Worm (Caenorhabditis elegans) whole organism, L4 larva: ENCODE measurements around the gene rsef-1.

Experiments used
- D1046.2 ChIP-seq: fragments of 200-800 bp; sonication (Bioruptor generic); IDR thresholded peaks from 2 replicates; pipeline ENCODE4 v1.3.6; 2022; ENCODE audit warnings: missing genetic modification characterization, missing compliant biosample characterization
- F10B5.3 ChIP-seq: sonication (generic microtip); optimal IDR thresholded peaks from 2 replicates; lab custom pipeline; 2016; ENCODE audit warnings: mild to moderate bottlenecking, missing genetic modification characterization, missing compliant biosample characterization
- F26F4.8 ChIP-seq: fragments of 200-800 bp; sonication (Bioruptor generic); conservative IDR thresholded peaks from 2 replicates; pipeline ENCODE4 v1.3.6; 2022; ENCODE audit warnings: missing genetic modification characterization, missing compliant biosample characterization
- F44E2.7 ChIP-seq: fragments of 200-800 bp; sonication (Bioruptor generic); IDR thresholded peaks from 2 replicates; pipeline ENCODE4 v2.1.2; 2022; ENCODE audit warnings: missing genetic modification characterization, missing compliant biosample characterization
- F49E8.2 ChIP-seq: sonication (generic microtip); optimal IDR thresholded peaks from 2 replicates; lab custom pipeline; 2016; ENCODE audit warnings: missing compliant biosample characterization, mild to moderate bottlenecking, missing genetic modification characterization, borderline replicate concordance
- R02D3.7 ChIP-seq: fragments of 150-350 bp; sonication (generic microtip); optimal IDR thresholded peaks from 3 replicates; lab custom pipeline; 2014; ENCODE audit warnings: missing biosample characterization, missing genetic modification characterization
- ZK337.2 ChIP-seq: fragments of 200-800 bp; sonication (Bioruptor generic); IDR thresholded peaks from 2 replicates; pipeline ENCODE4 v1.3.6; 2022; ENCODE audit warnings: missing genetic modification reagents, missing genetic modification characterization, missing compliant biosample characterization
- ZK546.5 ChIP-seq, 2 experiments: sonication (generic microtip); optimal IDR thresholded peaks; 2 replicates each; lab custom pipeline; 2017; ENCODE audit warnings: missing biosample characterization in 2 of 2, missing genetic modification characterization in 2 of 2
- aly-2 ChIP-seq: sonication (generic microtip); optimal IDR thresholded peaks from 2 replicates; lab custom pipeline; 2018; ENCODE audit warnings: missing biosample characterization, missing genetic modification characterization
- arid-1 ChIP-seq: fragments of 200-800 bp; sonication (Bioruptor generic); conservative IDR thresholded peaks from 2 replicates; pipeline ENCODE4 v1.3.6; 2022; ENCODE audit warnings: missing genetic modification reagents, missing genetic modification characterization, missing compliant biosample characterization
- ceh-20 ChIP-seq: fragments of 200-800 bp; sonication (Bioruptor generic); IDR thresholded peaks from 2 replicates; pipeline ENCODE4 v1.3.6; 2022; ENCODE audit warnings: missing genetic modification reagents, missing genetic modification characterization, missing compliant biosample characterization
- ceh-28 ChIP-seq: fragments of 150-350 bp; optimal IDR thresholded peaks from 2 replicates; lab custom pipeline; 2014; ENCODE audit warnings: missing biosample characterization, missing genetic modification reagents, missing genetic modification characterization
- ceh-44 ChIP-seq: fragments of 200-800 bp; sonication (Bioruptor generic); IDR thresholded peaks from 2 replicates; pipeline ENCODE4 v1.3.6; 2022; ENCODE audit warnings: missing genetic modification reagents, missing genetic modification characterization, missing compliant biosample characterization
- ceh-82 ChIP-seq: sonication (generic microtip); optimal IDR thresholded peaks from 2 replicates; lab custom pipeline; 2017; ENCODE audit warnings: missing biosample characterization, missing genetic modification characterization
- ctbp-1 ChIP-seq: fragments of 200-800 bp; sonication (Bioruptor generic); IDR thresholded peaks from 2 replicates; pipeline ENCODE4 v1.3.6; 2022; ENCODE audit warnings: missing genetic modification reagents, missing genetic modification characterization, missing compliant biosample characterization
- dmd-6 ChIP-seq: fragments of 200-800 bp; sonication (Bioruptor generic); IDR thresholded peaks from 2 replicates; pipeline ENCODE4 v1.3.6; 2022; ENCODE audit warnings: missing genetic modification reagents, missing genetic modification characterization, missing compliant biosample characterization
- dpl-1 ChIP-seq: fragments of 150-350 bp; optimal IDR thresholded peaks from 2 replicates; lab custom pipeline; 2014; ENCODE audit warnings: missing biosample characterization, missing genetic modification reagents, missing genetic modification characterization
- egl-27 ChIP-seq: sonication (generic microtip); optimal IDR thresholded peaks from 3 replicates; lab custom pipeline; 2017; ENCODE audit warnings: missing biosample characterization, missing genetic modification reagents, missing genetic modification characterization
- fos-1 ChIP-seq: fragments of 150-350 bp; optimal IDR thresholded peaks from 2 replicates; lab custom pipeline; 2014; ENCODE audit warnings: missing biosample characterization, missing genetic modification characterization
- hif-1 ChIP-seq, 2 experiments: sonication (generic microtip); optimal IDR thresholded peaks; 2 replicates each; lab custom pipeline; 2016 to 2017; ENCODE audit warnings: missing compliant biosample characterization in 2 of 2, missing genetic modification characterization in 2 of 2, missing genetic modification reagents in 2 of 2, missing genotype in 2 of 2, mild to moderate bottlenecking in 1 of 2
- hlh-30 ChIP-seq: sonication (generic microtip); optimal IDR thresholded peaks from 2 replicates; lab custom pipeline; 2017; ENCODE audit warnings: antibody characterized with exemption, mild to moderate bottlenecking, missing genetic modification characterization, missing compliant biosample characterization; ENCODE audit not compliant: insufficient read depth
- hmg-1.1 ChIP-seq: fragments of 200-800 bp; sonication (Bioruptor generic); IDR thresholded peaks from 2 replicates; pipeline ENCODE4 v1.3.6; 2022; ENCODE audit warnings: missing genetic modification reagents, missing genetic modification characterization, missing compliant biosample characterization
- jun-1 ChIP-seq: fragments of 150-350 bp; optimal IDR thresholded peaks from 2 replicates; lab custom pipeline; 2014; ENCODE audit warnings: missing biosample characterization, missing genetic modification reagents, missing genetic modification characterization
- lin-13 ChIP-seq: fragments of 150-350 bp; optimal IDR thresholded peaks from 2 replicates; lab custom pipeline; 2014; ENCODE audit warnings: missing biosample characterization, missing genetic modification reagents, missing genetic modification characterization
- lin-15B ChIP-seq: fragments of 150-350 bp; sonication (generic microtip); optimal IDR thresholded peaks from 3 replicates; lab custom pipeline; 2014; ENCODE audit warnings: missing biosample characterization, missing genetic modification characterization
- lin-29 ChIP-seq: fragments of 200-800 bp; sonication (Bioruptor generic); IDR thresholded peaks from 2 replicates; pipeline ENCODE4 v1.3.6; 2022; ENCODE audit warnings: missing genetic modification reagents, missing genetic modification characterization, missing compliant biosample characterization
- lin-38 ChIP-seq: fragments of 200-800 bp; sonication (Bioruptor generic); IDR thresholded peaks from 2 replicates; pipeline ENCODE4 v1.3.6; 2022; ENCODE audit warnings: missing genetic modification reagents, missing genetic modification characterization, missing compliant biosample characterization
- lin-39 ChIP-seq: fragments of 150-350 bp; optimal IDR thresholded peaks from 2 replicates; lab custom pipeline; 2014; ENCODE audit warnings: missing biosample characterization, missing genetic modification reagents, missing genetic modification characterization
- madf-5 ChIP-seq, 2 experiments: fragments of 200-800 bp; sonication (Bioruptor generic); IDR thresholded peaks; 2 replicates each; pipeline ENCODE4 v1.3.6; 2022; ENCODE audit warnings: missing compliant biosample characterization in 2 of 2, missing genetic modification characterization in 2 of 2
- mep-1 ChIP-seq: fragments of 150-350 bp; sonication (generic microtip); optimal IDR thresholded peaks from 3 replicates; lab custom pipeline; 2014; ENCODE audit warnings: missing biosample characterization, missing genetic modification characterization
- mxl-3 ChIP-seq: fragments of 200-800 bp; sonication (Bioruptor generic); optimal IDR thresholded peaks from 2 replicates; lab custom pipeline; 2018; ENCODE audit warnings: mild to moderate bottlenecking, missing genetic modification characterization, missing compliant biosample characterization
- nhr-10 ChIP-seq: fragments of 150-350 bp; optimal IDR thresholded peaks from 2 replicates; lab custom pipeline; 2014; ENCODE audit warnings: missing biosample characterization, missing genetic modification characterization
- nhr-102 ChIP-seq: sonication (generic microtip); optimal IDR thresholded peaks from 2 replicates; lab custom pipeline; 2016; ENCODE audit warnings: mild to moderate bottlenecking, missing genetic modification characterization, moderate library complexity, missing compliant biosample characterization
- nhr-111 ChIP-seq: fragments of 200-800 bp; sonication (Bioruptor generic); optimal IDR thresholded peaks from 2 replicates; lab custom pipeline; 2018; ENCODE audit warnings: mild to moderate bottlenecking, missing genetic modification characterization, missing compliant biosample characterization
- nhr-237 ChIP-seq: sonication (generic microtip); optimal IDR thresholded peaks from 2 replicates; lab custom pipeline; 2017; ENCODE audit warnings: missing biosample characterization, missing genetic modification characterization
- nhr-28 ChIP-seq: fragments of 150-350 bp; optimal IDR thresholded peaks from 2 replicates; lab custom pipeline; 2014; ENCODE audit warnings: missing biosample characterization, missing genetic modification characterization
- nhr-41 ChIP-seq: fragments of 200-800 bp; sonication (Bioruptor generic); IDR thresholded peaks from 2 replicates; pipeline ENCODE4 v1.3.6; 2022; ENCODE audit warnings: missing genetic modification reagents, missing genetic modification characterization, missing compliant biosample characterization
- nhr-48 ChIP-seq: sonication (generic microtip); optimal IDR thresholded peaks from 2 replicates; lab custom pipeline; 2016; ENCODE audit warnings: mild to moderate bottlenecking, missing genetic modification characterization, missing compliant biosample characterization
- nhr-76 ChIP-seq: fragments of 150-350 bp; optimal IDR thresholded peaks from 2 replicates; lab custom pipeline; 2014; ENCODE audit warnings: missing biosample characterization, missing genetic modification characterization
- pqm-1 ChIP-seq: sonication (generic microtip); optimal IDR thresholded peaks from 2 replicates; lab custom pipeline; 2017; ENCODE audit warnings: missing biosample characterization, missing genetic modification characterization
- saeg-2 ChIP-seq: fragments of 200-800 bp; sonication (Bioruptor generic); IDR thresholded peaks from 2 replicates; pipeline ENCODE4 v1.3.6; 2022; ENCODE audit warnings: missing genetic modification reagents, missing genetic modification characterization, missing compliant biosample characterization
- skn-1 ChIP-seq: fragments of 150-350 bp; optimal IDR thresholded peaks from 2 replicates; lab custom pipeline; 2014; ENCODE audit warnings: missing biosample characterization, missing genetic modification characterization
- snpc-1.2 ChIP-seq: fragments of 200-800 bp; sonication (Bioruptor generic); IDR thresholded peaks from 2 replicates; pipeline ENCODE4 v1.3.6; 2022; ENCODE audit warnings: missing genetic modification reagents, missing genetic modification characterization, missing compliant biosample characterization
- spr-1 ChIP-seq: sonication (generic microtip); optimal IDR thresholded peaks from 2 replicates; lab custom pipeline; 2016; ENCODE audit warnings: mild to moderate bottlenecking, missing genetic modification characterization, missing compliant biosample characterization
- spr-3 ChIP-seq: fragments of 200-800 bp; sonication (Bioruptor generic); optimal IDR thresholded peaks from 2 replicates; lab custom pipeline; 2018; ENCODE audit warnings: mild to moderate bottlenecking, missing genetic modification characterization, missing compliant biosample characterization
- unc-39 ChIP-seq: sonication (generic microtip); optimal IDR thresholded peaks from 2 replicates; lab custom pipeline; 2017; ENCODE audit warnings: missing biosample characterization, missing genetic modification characterization
- vab-7 ChIP-seq: fragments of 200-800 bp; sonication (Bioruptor generic); IDR thresholded peaks from 2 replicates; pipeline ENCODE4 v1.3.6; 2022; ENCODE audit warnings: missing genetic modification reagents, missing genetic modification characterization, missing compliant biosample characterization
- zag-1 ChIP-seq: fragments of 150-350 bp; optimal IDR thresholded peaks from 2 replicates; lab custom pipeline; 2014; ENCODE audit warnings: missing biosample characterization, missing genetic modification characterization
- zfp-3 ChIP-seq: fragments of 200-800 bp; sonication (Bioruptor generic); conservative IDR thresholded peaks from 2 replicates; pipeline ENCODE4 v1.3.6; 2022; ENCODE audit warnings: missing genetic modification reagents, missing genetic modification characterization, missing compliant biosample characterization
- zip-11 ChIP-seq: fragments of 200-800 bp; sonication (Bioruptor generic); IDR thresholded peaks from 2 replicates; pipeline ENCODE4 v1.3.6; 2022; ENCODE audit warnings: missing genetic modification characterization, missing compliant biosample characterization
- zip-2 ChIP-seq: fragments of 150-350 bp; optimal IDR thresholded peaks from 2 replicates; lab custom pipeline; 2014; ENCODE audit warnings: missing biosample characterization, missing genetic modification characterization
- ztf-11 ChIP-seq: fragments of 150-350 bp; optimal IDR thresholded peaks from 2 replicates; lab custom pipeline; 2014; ENCODE audit warnings: missing biosample characterization, missing genetic modification characterization
- ztf-7 ChIP-seq: fragments of 150-350 bp; optimal IDR thresholded peaks from 2 replicates; lab custom pipeline; 2014; ENCODE audit warnings: missing biosample characterization, missing genetic modification characterization

The rsef-1 gene

ce11 chrX:3035972-3036379 is 23.2 kb downstream of the rsef-1 start (continued):
- TF ChIP-seq ctbp-1 (GFP tag; lab: Robert Waterston, UW) (peak; percentile 98), nhr-111 (GFP tag; lab: Kevin White, UChicago) (peak; percentile 94), ceh-82 (tag; lab: Kevin White, UChicago) (no peak), aly-2 (tag; lab: Kevin White, UChicago) (no peak), spr-3 (GFP tag; lab: Kevin White, UChicago) (peak; percentile 93), pqm-1 (no peak), F26F4.8 (peak; percentile 97), lin-29 (GFP tag; lab: Robert Waterston, UW) (peak; percentile 93), ZK337.2 (GFP tag; lab: Robert Waterston, UW) (peak; percentile 95), nhr-28 (tag; lab: Kevin White, UChicago) (peak; percentile 63), F49E8.2 (peak; percentile 85), vab-7 (GFP tag; lab: Robert Waterston, UW) (peak; percentile 99), nhr-41 (peak; percentile 99), lin-15B (tag; lab: Kevin White, UChicago) (no peak), F10B5.3 (peak; percentile 90), nhr-76 (tag; lab: Kevin White, UChicago) (no peak), lin-38 (peak; percentile 89), ztf-7 (peak; percentile 90), nhr-237 (tag; lab: Kevin White, UChicago) (peak; percentile 1), dmd-6 (peak; percentile 92), fos-1 (tag; lab: Kevin White, UChicago) (no peak), zfp-3 (GFP tag; lab: Robert Waterston, UW) (peak; percentile 95), D1046.2 (peak; percentile 96), ceh-20 (GFP tag; lab: Robert Waterston, UW) (peak; percentile 96), egl-27 (peak; percentile 81), zip-2 (tag; lab: Kevin White, UChicago) (peak; percentile 87), madf-5 (GFP tag; IDR thresholded peaks at IDR 0.05; lab: Robert Waterston, UW) (peak; percentile 96 to 98), mxl-3 (GFP tag; lab: Kevin White, UChicago) (peak; percentile 71), hif-1 (tag; optimal IDR thresholded peaks at IDR 0.05; lab: Kevin White, UChicago) (peak; percentile 75 to 87), nhr-48 (peak; percentile 89), dpl-1 (GFP tag; lab: Kevin White, UChicago) (peak; percentile 51), spr-1 (tag; lab: Kevin White, UChicago) (peak; percentile 94), saeg-2 (GFP tag; lab: Robert Waterston, UW) (peak; percentile 95), mep-1 (tag; lab: Kevin White, UChicago) (peak; percentile 97), ceh-28 (tag; lab: Kevin White, UChicago) (no peak), skn-1 (tag; lab: Kevin White, UChicago) (no peak), unc-39 (tag; lab: Kevin White, UChicago) (no peak), jun-1 (peak; percentile 91), nhr-10 (tag; lab: Kevin White, UChicago) (peak; percentile 81), lin-39 (tag; lab: Kevin White, UChicago) (peak; percentile 39), ztf-11 (tag; lab: Kevin White, UChicago) (no peak), ceh-44 (GFP tag; lab: Robert Waterston, UW) (peak; percentile 97), ZK546.5 (tag; optimal IDR thresholded peaks at IDR 0.05; lab: Kevin White, UChicago) (no peak), arid-1 (GFP tag; lab: Robert Waterston, UW) (peak; percentile 97), F44E2.7 (GFP tag; lab: Robert Waterston, UW) (peak; percentile 99), lin-13 (GFP tag; lab: Kevin White, UChicago) (peak; percentile 83), hlh-30 (tag; lab: Kevin White, UChicago) (peak; percentile 83), zag-1 (peak; percentile 78), zip-11 (GFP tag; lab: Robert Waterston, UW) (peak; percentile 91), snpc-1.2 (GFP tag; lab: Robert Waterston, UW) (peak; percentile 96), hmg-1.1 (GFP tag; lab: Robert Waterston, UW) (peak; percentile 99), nhr-102 (peak; percentile 95), R02D3.7 (tag; lab: Kevin White, UChicago) (peak; percentile 29)
